Worm (Caenorhabditis elegans) whole organism, L3 larva: ENCODE measurements around the gene clec-223.

Experiments used
- ama-1 ChIP-seq: fragments of 150-350 bp; optimal IDR thresholded peaks from 2 replicates; lab custom pipeline; 2018
- nhr-12 ChIP-seq: fragments of 150-350 bp; optimal IDR thresholded peaks from 2 replicates; lab custom pipeline; 2014; ENCODE audit warnings: missing biosample characterization, missing genetic modification characterization
- unc-62 ChIP-seq: fragments of 150-350 bp; sonication (generic microtip); optimal IDR thresholded peaks from 4 replicates; lab custom pipeline; 2014; ENCODE audit warnings: missing biosample characterization, missing genetic modification reagents, missing genetic modification characterization

DNA sequence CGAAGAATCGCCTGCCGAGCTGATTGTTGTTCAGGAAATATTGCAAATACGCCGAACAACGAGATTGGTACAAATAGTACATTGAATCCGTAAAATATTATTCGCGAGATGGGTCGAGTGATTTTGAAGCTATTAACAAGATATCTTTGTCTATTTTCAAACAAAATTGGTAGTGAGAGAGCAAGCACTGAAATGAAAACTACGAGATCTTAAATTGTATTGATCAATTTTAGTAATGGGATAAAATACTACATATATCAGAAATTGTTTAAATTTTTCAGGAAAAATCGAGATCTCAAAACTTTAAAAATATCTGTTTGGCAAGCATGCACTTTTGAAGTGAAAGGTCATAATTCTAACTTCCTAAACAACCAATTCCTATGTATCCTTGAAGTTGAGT lies 31.3 kb downstream of the clec-223 start:
- TF ChIP-seq nhr-12 (tag; lab: Kevin White, UChicago) (no peak), unc-62 (no peak), ama-1 (no peak)
